Fruit fly (Drosophila melanogaster): ENCODE data around the gene Ide.

dm6 chr3L:20375878-20376563 lies at the start of gene Ide, which contains the start of gene RhoBTB:
- TF ChIP-seq CG9948 (tag; optimal IDR thresholded peaks at IDR 0.05) (peak; percentile 68), CG32121 (GFP tag; IDR thresholded peaks at IDR 0.05) (peak; percentile 58), CG34367 (tag; optimal IDR thresholded peaks at IDR 0.05) (peak; percentile 65), fd96Ca (GFP tag; IDR thresholded peaks at IDR 0.05) (peak; percentile 14; the same call in 1 of the 3 replicates), rn (GFP tag; IDR thresholded peaks at IDR 0.05) (peak; percentile 32; the same call in 1 of the 2 replicates)

All from whole organism, pupa.